Fruit fly (Drosophila melanogaster) whole organism, prepupa: Measurements from ENCODE around the gene CG7857.

ENCODE experiments used
- CG10631 ChIP-seq: fragments of 200-800 bp; sonication (Bioruptor generic); optimal IDR thresholded peaks from 2 replicates; lab custom pipeline; 2016; ENCODE audit warnings: missing biosample characterization, missing genetic modification characterization
- CG10669 ChIP-seq: fragments of 200-800 bp; sonication (Bioruptor generic); optimal IDR thresholded peaks from 3 replicates; lab custom pipeline; 2018; ENCODE audit warnings: missing biosample characterization, mild to moderate bottlenecking, missing genetic modification characterization, moderate library complexity
- CG11294 ChIP-seq: fragments of 200-800 bp; sonication (Bioruptor generic); IDR thresholded peaks from 2 replicates; pipeline ENCODE4 v1.3.6; 2022; ENCODE audit warnings: missing biosample characterization, missing genetic modification characterization
- CG11762 ChIP-seq: fragments of 200-800 bp; sonication (Bioruptor generic); optimal IDR thresholded peaks from 3 replicates; lab custom pipeline; 2016; ENCODE audit warnings: missing biosample characterization, missing genetic modification characterization; ENCODE audit not compliant: insufficient read depth
- CG16779 ChIP-seq: fragments of 200-800 bp; sonication (Bioruptor generic); optimal IDR thresholded peaks from 3 replicates; lab custom pipeline; 2017; ENCODE audit warnings: missing biosample characterization, mild to moderate bottlenecking, missing genetic modification characterization
- CG3032 ChIP-seq: fragments of 200-800 bp; optimal IDR thresholded peaks from 2 replicates; lab custom pipeline; 2019; ENCODE audit warnings: missing biosample characterization, mild to moderate bottlenecking, missing genetic modification characterization, moderate library complexity
- CG34406 ChIP-seq: fragments of 200-800 bp; sonication (Bioruptor generic); optimal IDR thresholded peaks from 3 replicates; lab custom pipeline; 2016; ENCODE audit warnings: missing biosample characterization, missing genetic modification characterization
- CG4318 ChIP-seq: fragments of 200-800 bp; sonication (Bioruptor generic); optimal IDR thresholded peaks from 3 replicates; lab custom pipeline; 2017; ENCODE audit warnings: missing biosample characterization, mild to moderate bottlenecking, missing genetic modification characterization
- CG6163 ChIP-seq: fragments of 200-800 bp; sonication (Bioruptor generic); IDR thresholded peaks from 3 replicates; pipeline ENCODE4 v1.3.6; 2022; ENCODE audit warnings: missing biosample characterization, missing genetic modification characterization
- CG6276 ChIP-seq: fragments of 200-800 bp; sonication (Bioruptor generic); optimal IDR thresholded peaks from 2 replicates; lab custom pipeline; 2017; ENCODE audit warnings: missing biosample characterization, mild to moderate bottlenecking, missing genetic modification characterization
- CG6808 ChIP-seq: fragments of 200-800 bp; sonication (Bioruptor generic); optimal IDR thresholded peaks from 3 replicates; lab custom pipeline; 2017; ENCODE audit warnings: missing biosample characterization, missing genetic modification characterization, mild to moderate bottlenecking, moderate library complexity, missing genetic modification reagents
- CG7368 ChIP-seq: fragments of 200-800 bp; sonication (Bioruptor generic); optimal IDR thresholded peaks from 3 replicates; lab custom pipeline; 2016; ENCODE audit warnings: missing biosample characterization, missing genetic modification characterization
- CG8119 ChIP-seq: fragments of 200-800 bp; sonication (Bioruptor generic); IDR thresholded peaks from 3 replicates; pipeline ENCODE4 v1.3.6; 2022; ENCODE audit warnings: missing biosample characterization, missing genetic modification characterization
- CG8632 ChIP-seq: fragments of 200-800 bp; sonication (Bioruptor generic); optimal IDR thresholded peaks from 3 replicates; lab custom pipeline; 2016; ENCODE audit warnings: missing biosample characterization, missing genetic modification characterization
- CG9139 ChIP-seq: fragments of 200-800 bp; sonication (Bioruptor generic); optimal IDR thresholded peaks from 3 replicates; lab custom pipeline; 2017; ENCODE audit warnings: missing biosample characterization, mild to moderate bottlenecking, missing genetic modification characterization
- Eip75B ChIP-seq: fragments of 200-800 bp; sonication (Bioruptor generic); optimal IDR thresholded peaks from 3 replicates; lab custom pipeline; 2016; ENCODE audit warnings: missing biosample characterization, missing genetic modification characterization
- Eip93F ChIP-seq: fragments of 200-800 bp; sonication (Bioruptor generic); optimal IDR thresholded peaks from 2 replicates; lab custom pipeline; 2016; ENCODE audit warnings: missing biosample characterization, mild to moderate bottlenecking, missing genetic modification characterization
- Hr38 ChIP-seq: sonication (Bioruptor generic); optimal IDR thresholded peaks from 2 replicates; lab custom pipeline; 2016; ENCODE audit warnings: missing biosample characterization, missing genetic modification characterization
- Hr39 ChIP-seq: fragments of 200-800 bp; sonication (Bioruptor generic); optimal IDR thresholded peaks from 2 replicates; lab custom pipeline; 2016; ENCODE audit warnings: missing biosample characterization, missing genetic modification characterization
- Lpt ChIP-seq: fragments of 200-800 bp; sonication (Bioruptor generic); optimal IDR thresholded peaks from 3 replicates; lab custom pipeline; 2016; ENCODE audit warnings: missing biosample characterization, missing genetic modification characterization
- Met ChIP-seq: fragments of 200-800 bp; sonication (Bioruptor generic); optimal IDR thresholded peaks from 3 replicates; lab custom pipeline; 2016; ENCODE audit warnings: missing biosample characterization, missing genetic modification characterization
- OdsH ChIP-seq: fragments of 200-800 bp; sonication (Bioruptor generic); optimal IDR thresholded peaks from 3 replicates; lab custom pipeline; 2016; ENCODE audit warnings: missing biosample characterization, missing genetic modification characterization
- Smox ChIP-seq: fragments of 200-800 bp; sonication (Bioruptor generic); optimal IDR thresholded peaks from 3 replicates; lab custom pipeline; 2016; ENCODE audit warnings: missing biosample characterization, missing genetic modification characterization
- Sox15 ChIP-seq: fragments of 200-800 bp; sonication (Bioruptor generic); optimal IDR thresholded peaks from 3 replicates; lab custom pipeline; 2016; ENCODE audit warnings: missing biosample characterization, missing genetic modification characterization
- achi ChIP-seq: fragments of 200-800 bp; sonication (Bioruptor generic); optimal IDR thresholded peaks from 3 replicates; lab custom pipeline; 2016; ENCODE audit warnings: missing biosample characterization, missing genetic modification characterization
- acj6 ChIP-seq: fragments of 200-800 bp; sonication (Bioruptor generic); optimal IDR thresholded peaks from 3 replicates; lab custom pipeline; 2016; ENCODE audit warnings: missing biosample characterization, missing genetic modification characterization
- cyc ChIP-seq: fragments of 200-800 bp; sonication (Bioruptor generic); optimal IDR thresholded peaks from 3 replicates; lab custom pipeline; 2016; ENCODE audit warnings: missing biosample characterization, missing genetic modification characterization
- esn ChIP-seq: fragments of 200-800 bp; sonication (Bioruptor generic); optimal IDR thresholded peaks from 2 replicates; lab custom pipeline; 2016; ENCODE audit warnings: missing biosample characterization, mild to moderate bottlenecking, missing genetic modification characterization, moderate library complexity
- fd85E ChIP-seq: fragments of 200-800 bp; sonication (Bioruptor generic); optimal IDR thresholded peaks from 3 replicates; lab custom pipeline; 2016; ENCODE audit warnings: missing biosample characterization, missing genetic modification characterization
- fkh ChIP-seq: fragments of 200-800 bp; sonication (Bioruptor generic); optimal IDR thresholded peaks from 3 replicates; lab custom pipeline; 2017; ENCODE audit warnings: missing biosample characterization, mild to moderate bottlenecking, missing genetic modification characterization, moderate library complexity
- lz ChIP-seq: fragments of 200-800 bp; sonication (Bioruptor generic); optimal IDR thresholded peaks from 3 replicates; lab custom pipeline; 2016; ENCODE audit warnings: missing biosample characterization, missing genetic modification characterization
- net ChIP-seq: fragments of 200-800 bp; sonication (Bioruptor generic); optimal IDR thresholded peaks from 3 replicates; lab custom pipeline; 2016; ENCODE audit warnings: missing biosample characterization, missing genetic modification characterization
- salr ChIP-seq, 2 experiments: fragments of 200-800 bp; sonication (Bioruptor generic); optimal IDR thresholded peaks; 3 replicates each; lab custom pipeline; 2016 to 2018; ENCODE audit warnings: missing biosample characterization in 2 of 2, missing genetic modification characterization in 2 of 2, mild to moderate bottlenecking in 1 of 2
- spab ChIP-seq: fragments of 200-800 bp; sonication (Bioruptor generic); optimal IDR thresholded peaks from 2 replicates; lab custom pipeline; 2017; ENCODE audit warnings: missing biosample characterization, mild to moderate bottlenecking, missing genetic modification characterization, missing genetic modification reagents
- ss ChIP-seq, 2 experiments: fragments of 200-800 bp; sonication (Bioruptor generic); optimal IDR thresholded peaks; 2 replicates in 1 of 2; 3 replicates in 1 of 2; lab custom pipeline; 2017 to 2018; ENCODE audit warnings: mild to moderate bottlenecking in 2 of 2, missing biosample characterization in 2 of 2, missing genetic modification characterization in 2 of 2, moderate library complexity in 1 of 2

Gene CG7857

dm6 chr3L:15528096-15528495 is 23.4 kb upstream of the CG7857 start, which contains the start of gene CG42728:
TSS of gene CG42728 (minus strand) at chr3L:15528196.
- TF ChIP-seq CG7368 (GFP tag; lab: Kevin White, UChicago) (no peak), CG10669 (no peak), Met (GFP tag; lab: Kevin White, UChicago) (no peak), spab (GFP tag; lab: Kevin White, UChicago) (no peak), fkh (no peak), CG9139 (GFP tag; lab: Kevin White, UChicago) (no peak), CG10631 (GFP tag; lab: Kevin White, UChicago) (no peak), CG34406 (GFP tag; lab: Kevin White, UChicago) (no peak), Smox (no peak), Eip93F (GFP tag; lab: Kevin White, UChicago) (no peak), cyc (GFP tag; lab: Kevin White, UChicago) (no peak), CG6163 (GFP tag; lab: Robert Waterston, UW) (no peak), Eip75B (GFP tag; lab: Kevin White, UChicago) (no peak), esn (GFP tag; lab: Kevin White, UChicago) (no peak), Hr38 (GFP tag; lab: Kevin White, UChicago) (no peak), Hr39 (no peak), CG11294 (GFP tag; lab: Robert Waterston, UW) (no peak), salr (GFP tag; optimal IDR thresholded peaks at IDR 0.05; lab: Kevin White, UChicago) (no peak), net (GFP tag; lab: Kevin White, UChicago) (no peak), CG8119 (GFP tag; lab: Robert Waterston, UW) (no peak)

dm6 chr3L:15527416-15527815 is 22.7 kb upstream of the CG7857 start, which contains the start of gene CG42729:
TSS of gene CG42729 (minus strand) at chr3L:15527516.
- TF ChIP-seq fd85E (no peak), lz (no peak), Smox (no peak), CG8119 (GFP tag; lab: Robert Waterston, UW) (no peak), net (GFP tag; lab: Kevin White, UChicago) (no peak), acj6 (GFP tag; lab: Kevin White, UChicago) (no peak), OdsH (GFP tag; lab: Kevin White, UChicago) (no peak), CG11762 (GFP tag; lab: Kevin White, UChicago) (no peak), ss (GFP tag; optimal IDR thresholded peaks at IDR 0.05; lab: Kevin White, UChicago) (no peak), CG7368 (GFP tag; lab: Kevin White, UChicago) (no peak), CG10631 (GFP tag; lab: Kevin White, UChicago) (no peak), esn (GFP tag; lab: Kevin White, UChicago) (no peak), fkh (no peak), Lpt (GFP tag; lab: Kevin White, UChicago) (no peak), CG3032 (tag; lab: Kevin White, UChicago) (no peak), CG16779 (tag; lab: Kevin White, UChicago) (no peak), CG6276 (GFP tag; lab: Kevin White, UChicago) (no peak), salr (GFP tag; optimal IDR thresholded peaks at IDR 0.05; lab: Kevin White, UChicago) (no peak)

dm6 chr3L:15526712-15527111 is 22.0 kb upstream of the CG7857 start, which contains the start of gene CG33985:
TSS of gene CG33985 (minus strand) at chr3L:15526812.
- TF ChIP-seq ss (GFP tag; optimal IDR thresholded peaks at IDR 0.05; lab: Kevin White, UChicago) (no peak), CG8632 (no peak), CG4318 (no peak), fd85E (no peak), OdsH (GFP tag; lab: Kevin White, UChicago) (no peak), acj6 (GFP tag; lab: Kevin White, UChicago) (no peak), cyc (GFP tag; lab: Kevin White, UChicago) (no peak), Sox15 (GFP tag; lab: Kevin White, UChicago) (no peak), CG6276 (GFP tag; lab: Kevin White, UChicago) (no peak), CG10631 (GFP tag; lab: Kevin White, UChicago) (no peak)

dm6 chr3L:15525153-15525552 is 20.5 kb upstream of the CG7857 start, which contains the start of gene CG33986:
TSS of gene CG33986 (minus strand) at chr3L:15525253.
- no peak for TF ChIP-seq achi (GFP tag; lab: Kevin White, UChicago)
- no peak for TF ChIP-seq cyc (GFP tag; lab: Kevin White, UChicago)
- TF ChIP-seq CG4318 = no peak
- no peak for TF ChIP-seq Sox15 (GFP tag; lab: Kevin White, UChicago)
- TF ChIP-seq CG6163 (GFP tag; lab: Robert Waterston, UW) = no peak
- no peak for TF ChIP-seq CG9139 (GFP tag; lab: Kevin White, UChicago)
- no peak for TF ChIP-seq CG6808 (GFP tag; lab: Kevin White, UChicago)
- TF ChIP-seq, all 60 proteins: peak for 0
